Worm (Caenorhabditis elegans): ENCODE data around the gene gst-37.

- TF ChIP-seq lin-13 (GFP tag; optimal IDR thresholded peaks at IDR 0.05) (no peak), blmp-1 (tag; optimal IDR thresholded peaks at IDR 0.05; ENCODE audit: insufficient read depth) (no peak), nhr-237 (tag; optimal IDR thresholded peaks at IDR 0.05) (no peak), sem-4 (tag; optimal IDR thresholded peaks at IDR 0.05) (no peak)
These were observed 31.4 kb upstream of the gst-37 start for ce11 chrV:1889996-1890395.
